Worm (Caenorhabditis elegans): ENCODE results near the gene srh-281.

The srh-281 gene

DNA sequence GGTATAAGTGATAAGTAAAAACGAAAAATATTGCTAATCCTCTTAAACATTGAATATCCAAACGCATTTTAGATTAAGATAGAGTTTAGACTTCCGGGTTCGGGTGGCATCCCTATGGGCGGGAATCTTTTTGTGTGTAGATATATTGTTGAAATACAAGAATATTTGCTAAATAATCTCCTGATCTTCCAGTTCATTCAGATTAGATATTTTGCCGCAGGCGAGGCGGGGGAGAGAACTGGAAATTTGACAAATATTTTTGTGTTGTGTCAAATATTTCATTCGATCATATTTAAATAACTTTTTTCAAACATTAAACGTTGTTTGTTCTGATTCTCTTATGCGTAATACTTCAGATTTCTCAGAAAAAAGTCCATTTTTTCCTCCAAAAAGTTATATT lies 19.3 kb downstream of the srh-281 start, which contains the start of gene oac-15:
Gene oac-15 (minus strand): TSS at position 101 of the 400 bp plus-strand sequence.
- TF ChIP-seq unc-120 (tag; optimal IDR thresholded peaks at IDR 0.05; ENCODE audit: poor library complexity, severe bottlenecking) (no peak), ces-1 (GFP tag; optimal IDR thresholded peaks at IDR 0.05) (no peak)

DNA sequence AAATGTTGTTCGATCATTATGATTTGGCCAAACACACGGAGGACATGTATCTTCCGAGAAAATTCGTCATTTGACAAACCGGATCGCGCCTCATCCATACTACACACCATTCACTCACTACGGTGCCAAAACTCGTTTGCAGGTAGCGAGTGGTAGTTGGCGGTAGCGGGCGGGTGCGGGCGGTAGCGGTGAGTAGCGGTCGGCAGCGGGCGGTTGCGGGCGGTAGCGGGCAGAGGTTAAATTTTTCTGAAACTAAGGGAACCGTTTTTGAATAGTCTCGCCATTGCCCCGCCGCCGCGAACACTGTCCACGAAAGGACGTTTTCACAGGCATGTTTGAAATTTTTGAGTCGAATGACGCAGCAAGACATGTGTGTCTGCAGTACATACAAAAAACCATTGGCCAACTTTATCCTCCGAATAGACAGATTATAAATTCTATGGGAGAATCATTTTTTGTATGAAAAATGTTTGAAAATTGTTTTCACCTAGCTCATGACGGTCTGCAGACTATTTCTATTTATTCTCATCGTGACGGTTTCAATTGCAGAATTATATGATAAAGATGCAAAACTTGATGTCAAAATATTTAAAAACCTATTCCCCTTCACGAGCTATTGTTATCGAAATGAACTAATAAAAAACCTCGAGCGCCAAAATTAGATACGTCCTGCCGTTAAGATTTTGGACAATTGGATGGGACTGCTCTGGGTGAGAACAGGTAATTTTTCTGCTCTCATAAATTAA lies 19.8 kb downstream of the srh-281 start, which contains the start of gene F11A5.16:
Gene F11A5.16 (plus strand): TSS at position 696 of the 746 bp plus-strand sequence.
- TF ChIP-seq ceh-83 (GFP tag; optimal IDR thresholded peaks at IDR 0.05) (no peak), elt-1 (tag; optimal IDR thresholded peaks at IDR 0.05; ENCODE audit: borderline replicate concordance, insufficient read depth) (no peak), ces-1 (GFP tag; optimal IDR thresholded peaks at IDR 0.05) (no peak), nhr-28 (tag; optimal IDR thresholded peaks at IDR 0.05) (no peak), lin-32 (GFP tag; optimal IDR thresholded peaks at IDR 0.05) (no peak), elt-3 (tag; optimal IDR thresholded peaks at IDR 0.05) (no peak), mep-1 (tag; optimal IDR thresholded peaks at IDR 0.05) (no peak), cnd-1 (tag; optimal IDR thresholded peaks at IDR 0.05) (no peak), tbx-8 (GFP tag; optimal IDR thresholded peaks at IDR 0.05) (no peak), nhr-12 (tag; optimal IDR thresholded peaks at IDR 0.05) (no peak), unc-62 (GFP tag; optimal IDR thresholded peaks at IDR 0.05) (no peak), drap-1 (GFP tag; optimal IDR thresholded peaks at IDR 0.05) (no peak), ceh-39 (tag; optimal IDR thresholded peaks at IDR 0.05) (no peak), mab-5 (tag; optimal IDR thresholded peaks at IDR 0.05) (no peak), unc-120 (tag; optimal IDR thresholded peaks at IDR 0.05; ENCODE audit: poor library complexity, severe bottlenecking) (no peak), sem-2 (GFP tag; optimal IDR thresholded peaks at IDR 0.05) (no peak), sptf-1 (tag; optimal IDR thresholded peaks at IDR 0.05) (no peak), flh-1 (GFP tag; optimal IDR thresholded peaks at IDR 0.05) (no peak), ham-2 (GFP tag; optimal IDR thresholded peaks at IDR 0.05) (no peak)

DNA sequence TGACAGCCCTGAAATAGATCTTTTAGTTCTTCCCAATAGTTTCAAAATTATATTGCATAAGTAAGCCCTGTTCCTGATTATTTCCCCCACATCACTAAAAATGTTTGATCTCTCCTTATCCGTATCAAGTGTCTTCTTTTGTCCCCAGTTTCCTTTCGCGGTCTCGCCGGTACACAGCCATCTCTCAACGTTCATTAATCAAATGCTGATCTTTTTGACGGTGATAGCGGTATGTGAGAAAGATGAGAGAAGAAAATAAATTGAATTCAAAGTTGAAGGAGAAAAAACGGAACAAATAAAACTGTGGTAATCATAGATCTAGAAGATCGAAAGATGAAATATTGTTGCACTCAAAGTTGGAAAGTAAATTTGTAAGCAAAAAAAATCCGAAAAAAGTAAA lies 21.1 kb downstream of the srh-281 start:
- TF ChIP-seq flh-1 (GFP tag; optimal IDR thresholded peaks at IDR 0.05) (no peak), sem-2 (GFP tag; optimal IDR thresholded peaks at IDR 0.05) (no peak), lsy-2 (tag; optimal IDR thresholded peaks at IDR 0.05) (no peak), nhr-76 (tag; optimal IDR thresholded peaks at IDR 0.05) (no peak), pha-4 (tag; optimal IDR thresholded peaks at IDR 0.05) (no peak), mls-2 (tag; optimal IDR thresholded peaks at IDR 0.05) (no peak), hlh-1 (tag; optimal IDR thresholded peaks at IDR 0.05) (no peak), unc-62 (GFP tag; optimal IDR thresholded peaks at IDR 0.05) (no peak), lin-13 (tag; optimal IDR thresholded peaks at IDR 0.05) (no peak), nhr-28 (tag; optimal IDR thresholded peaks at IDR 0.05) (no peak), unc-120 (tag; optimal IDR thresholded peaks at IDR 0.05; ENCODE audit: poor library complexity, severe bottlenecking) (no peak), cnd-1 (tag; optimal IDR thresholded peaks at IDR 0.05) (no peak), bed-3 (GFP tag; optimal IDR thresholded peaks at IDR 0.05) (no peak), sptf-1 (tag; optimal IDR thresholded peaks at IDR 0.05) (no peak)

DNA sequence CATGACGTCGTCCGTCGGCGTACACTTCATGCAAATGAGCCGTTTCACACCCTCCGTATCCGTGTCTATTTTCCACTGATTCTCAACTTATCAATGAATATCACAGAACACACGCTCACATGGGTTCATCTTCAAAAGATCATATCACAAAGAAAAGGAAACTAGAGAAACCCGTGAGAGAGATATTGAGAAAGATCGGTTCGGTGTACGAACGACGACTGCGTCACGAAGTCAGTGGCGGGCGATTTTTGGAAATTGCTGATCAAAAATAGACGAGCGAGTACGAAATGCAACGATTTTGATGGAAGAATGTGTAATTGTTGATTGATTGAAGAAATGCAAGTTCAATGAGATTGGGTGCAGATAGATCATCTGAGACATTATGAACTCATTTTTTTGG lies 22.7 kb downstream of the srh-281 start:
- TF ChIP-seq ceh-43 (GFP tag; optimal IDR thresholded peaks at IDR 0.05) = no peak
- TF ChIP-seq elt-1 (tag; optimal IDR thresholded peaks at IDR 0.05; ENCODE audit: borderline replicate concordance, insufficient read depth) = no peak
- no peak for TF ChIP-seq drap-1 (GFP tag; optimal IDR thresholded peaks at IDR 0.05)
- TF ChIP-seq pha-4 (tag; optimal IDR thresholded peaks at IDR 0.05) = no peak
- TF ChIP-seq ceh-83 (GFP tag; optimal IDR thresholded peaks at IDR 0.05) = no peak
- TF ChIP-seq cnd-1 (tag; optimal IDR thresholded peaks at IDR 0.05) = no peak
- no peak for TF ChIP-seq sem-2 (GFP tag; optimal IDR thresholded peaks at IDR 0.05)
- no peak for TF ChIP-seq elt-3 (tag; optimal IDR thresholded peaks at IDR 0.05)
- no peak for TF ChIP-seq sptf-1 (tag; optimal IDR thresholded peaks at IDR 0.05)
- TF ChIP-seq lin-13 (tag; optimal IDR thresholded peaks at IDR 0.05) = no peak
- TF ChIP-seq tbx-8 (GFP tag; optimal IDR thresholded peaks at IDR 0.05) = no peak
- TF ChIP-seq nhr-2 (tag; optimal IDR thresholded peaks at IDR 0.05) = no peak
- no peak for TF ChIP-seq nhr-28 (tag; optimal IDR thresholded peaks at IDR 0.05)
- TF ChIP-seq ham-2 (GFP tag; optimal IDR thresholded peaks at IDR 0.05) = no peak
- no peak for TF ChIP-seq blmp-1 (tag; optimal IDR thresholded peaks at IDR 0.05)
- TF ChIP-seq flh-1 (GFP tag; optimal IDR thresholded peaks at IDR 0.05) = no peak

DNA sequence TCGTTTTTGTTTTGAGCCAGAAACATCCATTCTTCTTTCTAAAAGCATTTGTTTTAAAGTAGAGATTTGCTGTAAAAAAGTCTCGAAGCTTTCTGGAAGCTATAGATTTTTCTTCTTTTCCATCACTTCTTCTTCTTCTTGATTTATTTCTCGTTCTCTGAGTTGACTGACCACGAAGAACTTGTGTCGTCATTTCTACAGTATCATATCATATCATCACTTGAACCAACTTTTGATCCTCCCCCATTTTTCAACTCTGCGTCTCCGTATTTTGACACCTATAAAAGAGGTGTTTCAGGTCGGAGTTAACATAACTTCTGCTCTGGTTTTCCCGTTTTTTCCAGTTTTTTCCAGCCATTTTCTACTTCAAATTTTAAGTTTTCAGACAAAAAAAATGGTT lies 23.9 kb downstream of the srh-281 start, which contains the start of gene F11A5.9:
Gene F11A5.9 (plus strand): TSS at position 386 of the 400 bp plus-strand sequence.
- TF ChIP-seq unc-62 (GFP tag; optimal IDR thresholded peaks at IDR 0.05) (no peak), sem-2 (GFP tag; optimal IDR thresholded peaks at IDR 0.05) (no peak), zip-8 (tag; optimal IDR thresholded peaks at IDR 0.05) (no peak), ztf-11 (tag; optimal IDR thresholded peaks at IDR 0.05) (no peak), nhr-28 (tag; optimal IDR thresholded peaks at IDR 0.05) (no peak), nhr-237 (tag; optimal IDR thresholded peaks at IDR 0.05) (no peak), elt-1 (tag; optimal IDR thresholded peaks at IDR 0.05; ENCODE audit: borderline replicate concordance, insufficient read depth) (no peak), flh-1 (GFP tag; optimal IDR thresholded peaks at IDR 0.05) (no peak), mab-5 (tag; optimal IDR thresholded peaks at IDR 0.05) (no peak), nhr-12 (tag; optimal IDR thresholded peaks at IDR 0.05) (no peak), unc-39 (tag; optimal IDR thresholded peaks at IDR 0.05) (no peak), tbx-8 (GFP tag; optimal IDR thresholded peaks at IDR 0.05) (no peak), bed-3 (GFP tag; optimal IDR thresholded peaks at IDR 0.05) (no peak)
